Worm (Caenorhabditis elegans): ENCODE data around the gene F19C6.5.

DNA sequence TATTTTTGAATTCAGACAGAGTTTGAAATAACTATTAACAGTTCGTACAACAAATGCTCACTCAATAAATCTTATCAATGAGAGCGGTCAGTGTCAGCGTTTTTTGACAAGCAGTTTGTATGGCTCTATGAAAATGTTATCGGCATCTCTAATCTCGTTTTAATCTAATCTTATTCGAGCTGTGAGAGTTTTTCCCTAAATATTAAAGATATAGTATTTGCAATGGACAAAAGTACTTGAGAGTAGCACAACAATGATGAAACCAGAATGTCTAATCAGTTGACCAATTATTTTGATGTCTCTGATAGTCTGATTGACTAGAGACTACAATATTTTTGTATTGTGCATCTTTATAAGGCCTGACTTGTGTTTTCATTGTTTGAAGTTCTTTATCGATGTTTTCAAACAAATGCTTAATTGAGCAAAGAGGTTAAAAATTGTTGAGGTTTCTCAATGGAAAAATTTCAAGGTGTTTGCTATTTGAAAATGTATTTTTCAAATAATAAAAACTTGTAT lies at the start of gene F19C6.5:
- no peak for TF ChIP-seq ztf-22 (GFP tag; optimal IDR thresholded peaks at IDR 0.05)
- no peak for TF ChIP-seq snpc-4 (GFP tag; optimal IDR thresholded peaks at IDR 0.05)
- TF ChIP-seq snpc-4 (tag; optimal IDR thresholded peaks at IDR 0.05), result no peak
- TF ChIP-seq hlh-12 (tag; optimal IDR thresholded peaks at IDR 0.05), result no peak
- TF ChIP-seq zim-3 (tag; optimal IDR thresholded peaks at IDR 0.05), result no peak
- no peak for TF ChIP-seq nfyb-1 (GFP tag; IDR thresholded peaks at IDR 0.05)
- TF ChIP-seq mcd-1 (GFP tag; IDR thresholded peaks at IDR 0.05), result no peak
- no peak for TF ChIP-seq unc-62 (GFP tag; optimal IDR thresholded peaks at IDR 0.05)
- TF ChIP-seq dpl-1 (GFP tag; optimal IDR thresholded peaks at IDR 0.05), result no peak
- TF ChIP-seq dpff-1 (tag; optimal IDR thresholded peaks at IDR 0.05), result no peak
- TF ChIP-seq ztf-6 (GFP tag; IDR thresholded peaks at IDR 0.05), result no peak
- no peak for TF ChIP-seq nhr-90 (tag; optimal IDR thresholded peaks at IDR 0.05)
